Fruit fly (Drosophila melanogaster) whole organism, adult: ENCODE data around the gene Pdhb.

Experiments used
- CG12768 ChIP-seq: fragments of 200-800 bp; sonication (Bioruptor generic); optimal IDR thresholded peaks from 2 replicates; lab custom pipeline; 2017; ENCODE audit warnings: missing biosample characterization, missing genetic modification characterization, mild to moderate bottlenecking, moderate library complexity, missing genetic modification reagents
- CG14711 ChIP-seq: fragments of 200-800 bp; sonication (Bioruptor generic); optimal IDR thresholded peaks from 2 replicates; lab custom pipeline; 2018; ENCODE audit warnings: missing biosample characterization, mild to moderate bottlenecking, missing genetic modification characterization, moderate library complexity

DNA sequence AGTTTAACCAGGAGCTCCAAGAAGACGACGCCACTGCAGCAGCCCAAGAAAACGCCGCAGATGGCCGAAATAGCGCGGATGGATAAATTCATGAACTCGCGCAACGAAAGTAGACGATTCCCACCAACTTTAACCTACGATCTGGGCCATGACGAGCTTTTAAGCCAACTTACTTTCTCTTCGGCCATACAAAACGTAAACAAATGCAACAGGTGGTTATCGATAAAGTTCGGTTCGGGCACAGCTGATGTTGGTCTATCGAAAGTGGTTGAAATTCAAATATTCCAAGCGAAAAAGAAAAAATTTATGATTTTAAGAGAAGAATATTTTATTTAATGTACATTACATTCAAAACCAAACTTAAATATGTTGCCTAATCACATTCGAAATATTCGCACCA is 33.8 kb downstream of the Pdhb start, which contains the start of gene CG14511:
- no peak for TF ChIP-seq CG14711 (tag; lab: Kevin White, UChicago)
- no peak for TF ChIP-seq CG12768
